Fruit fly (Drosophila melanogaster) whole organism, embryonic: ENCODE data around the gene Gnf1.
A peak's percentile ranks its signal among the peaks of the same experiment; 100 is the strongest.

ENCODE experiments used
- BtbVII ChIP-seq: fragments of 200-800 bp; sonication (Bioruptor generic); optimal IDR thresholded peaks from 3 replicates; lab custom pipeline; 2017; ENCODE audit warnings: missing biosample characterization, mild to moderate bottlenecking, missing genetic modification characterization
- CG10147 ChIP-seq: fragments of 200-800 bp; sonication (Bioruptor generic); optimal IDR thresholded peaks from 2 replicates; lab custom pipeline; 2019; ENCODE audit warnings: missing biosample characterization, mild to moderate bottlenecking, missing genetic modification characterization, moderate library complexity
- CG1024 ChIP-seq: fragments of 200-800 bp; sonication (Bioruptor generic); IDR thresholded peaks from 2 replicates; pipeline ENCODE4 v1.3.6; 2022; ENCODE audit warnings: missing biosample characterization, missing genetic modification characterization
- CG10321 ChIP-seq: fragments of 200-800 bp; sonication (Bioruptor generic); IDR thresholded peaks from 2 replicates; pipeline ENCODE4 v1.3.6; 2022; ENCODE audit warnings: missing biosample characterization, missing genetic modification characterization
- CG10462 ChIP-seq: fragments of 200-800 bp; sonication (Bioruptor generic); optimal IDR thresholded peaks from 2 replicates; lab custom pipeline; 2016; ENCODE audit warnings: missing biosample characterization, missing genetic modification characterization
- CG11085 ChIP-seq: fragments of 200-800 bp; sonication (Bioruptor generic); IDR thresholded peaks from 2 replicates; pipeline ENCODE4 v1.3.6; 2022; ENCODE audit warnings: missing biosample characterization, missing genetic modification characterization
- CG11695 ChIP-seq: fragments of 200-800 bp; sonication (Bioruptor generic); IDR thresholded peaks from 3 replicates; pipeline ENCODE4 v1.3.6; 2022; ENCODE audit warnings: missing biosample characterization, missing genetic modification characterization
- CG12391 ChIP-seq: fragments of 200-800 bp; sonication (Bioruptor generic); optimal IDR thresholded peaks from 3 replicates; lab custom pipeline; 2018; ENCODE audit warnings: missing biosample characterization, mild to moderate bottlenecking, missing genetic modification characterization, moderate library complexity
- CG12659 ChIP-seq: fragments of 200-800 bp; sonication (Bioruptor generic); optimal IDR thresholded peaks from 3 replicates; lab custom pipeline; 2017; ENCODE audit warnings: mild to moderate bottlenecking, missing biosample characterization, missing genetic modification reagents, missing genetic modification characterization
- CG15696 ChIP-seq: fragments of 200-800 bp; sonication (Bioruptor generic); optimal IDR thresholded peaks from 2 replicates; lab custom pipeline; 2019; ENCODE audit warnings: missing biosample characterization, mild to moderate bottlenecking, missing genetic modification characterization, moderate library complexity
- CG2199 ChIP-seq: fragments of 200-800 bp; sonication (Bioruptor generic); IDR thresholded peaks from 3 replicates; pipeline ENCODE4 v1.3.6; 2022; ENCODE audit warnings: missing biosample characterization, missing genetic modification characterization
- CG30403 ChIP-seq: fragments of 200-800 bp; sonication (Bioruptor generic); optimal IDR thresholded peaks from 3 replicates; lab custom pipeline; 2016; ENCODE audit warnings: missing biosample characterization, missing genetic modification characterization
- CG32532 ChIP-seq: fragments of 200-800 bp; sonication (Bioruptor generic); IDR thresholded peaks from 2 replicates; pipeline ENCODE4 v1.3.6; 2022; ENCODE audit warnings: missing biosample characterization, missing genetic modification characterization
- CG4730 ChIP-seq: fragments of 200-800 bp; sonication (Bioruptor generic); IDR thresholded peaks from 2 replicates; pipeline ENCODE4 v1.3.6; 2022; ENCODE audit warnings: missing biosample characterization, missing genetic modification characterization
- CG4820 ChIP-seq: fragments of 200-800 bp; sonication (Bioruptor generic); optimal IDR thresholded peaks from 3 replicates; lab custom pipeline; 2016; ENCODE audit warnings: missing biosample characterization, missing genetic modification characterization
- CG4854 ChIP-seq: fragments of 200-800 bp; sonication (Bioruptor generic); optimal IDR thresholded peaks from 2 replicates; lab custom pipeline; 2016; ENCODE audit warnings: missing biosample characterization, missing genetic modification characterization, inconsistent platforms
- CG6854 ChIP-seq: fragments of 200-800 bp; sonication (Bioruptor generic); optimal IDR thresholded peaks from 3 replicates; lab custom pipeline; 2017; ENCODE audit warnings: missing biosample characterization, mild to moderate bottlenecking, missing genetic modification characterization
- CG7357 ChIP-seq: fragments of 200-800 bp; sonication (Bioruptor generic); IDR thresholded peaks from 3 replicates; pipeline ENCODE4 v1.3.6; 2022; ENCODE audit warnings: missing biosample characterization, missing genetic modification characterization
- CG7963 ChIP-seq: fragments of 200-800 bp; sonication (Bioruptor generic); IDR thresholded peaks from 3 replicates; pipeline ENCODE4 v1.3.6; 2022; ENCODE audit warnings: missing biosample characterization, missing genetic modification characterization; ENCODE audit not compliant: partially characterized antibody
- CG8478 ChIP-seq: fragments of >200 bp; optimal IDR thresholded peaks from 2 replicates; lab custom pipeline; 2018
- Dip3 ChIP-seq: fragments of 200-800 bp; sonication (Bioruptor generic); optimal IDR thresholded peaks from 3 replicates; lab custom pipeline; 2016; ENCODE audit warnings: missing biosample characterization, missing genetic modification characterization
- Dref ChIP-seq: fragments of 200-800 bp; sonication (Bioruptor generic); IDR thresholded peaks from 2 replicates; pipeline ENCODE4 v1.3.6; 2022; ENCODE audit warnings: missing biosample characterization, missing genetic modification characterization
- Drgx ChIP-seq: fragments of 200-800 bp; sonication (Bioruptor generic); IDR thresholded peaks from 2 replicates; pipeline ENCODE4 v1.3.6; 2022; ENCODE audit warnings: missing biosample characterization, missing genetic modification characterization
- H15 ChIP-seq: fragments of 200-800 bp; sonication (Bioruptor generic); IDR thresholded peaks from 3 replicates; pipeline ENCODE4 v1.3.6; 2022; ENCODE audit warnings: missing biosample characterization, missing genetic modification characterization
- Hr51 ChIP-seq, 2 experiments: fragments of 200-800 bp; sonication (Bioruptor generic); optimal IDR thresholded peaks; 2 replicates in 1 of 2; 3 replicates in 1 of 2; lab custom pipeline; 2016 to 2018; ENCODE audit warnings: missing biosample characterization in 2 of 2, missing genetic modification characterization in 2 of 2, mild to moderate bottlenecking in 1 of 2, moderate library complexity in 1 of 2
- Lhr ChIP-seq: fragments of 200-800 bp; sonication (Bioruptor generic); optimal IDR thresholded peaks from 3 replicates; lab custom pipeline; 2017; ENCODE audit warnings: mild to moderate bottlenecking, missing biosample characterization, missing genetic modification reagents, missing genetic modification characterization
- Max ChIP-seq: fragments of 200-800 bp; sonication (Bioruptor generic); optimal IDR thresholded peaks from 2 replicates; lab custom pipeline; 2016; ENCODE audit warnings: missing biosample characterization, mild to moderate bottlenecking, missing genetic modification characterization
- PHDP ChIP-seq: fragments of 200-800 bp; sonication (Bioruptor generic); optimal IDR thresholded peaks from 3 replicates; lab custom pipeline; 2018; ENCODE audit warnings: missing biosample characterization, mild to moderate bottlenecking, missing genetic modification characterization, moderate library complexity
- Stat92E ChIP-seq, 3 experiments: fragments of >200 bp in 2 of 3; fragments of 200-800 bp in 1 of 3; sonication (Bioruptor generic) in 1 of 3; optimal IDR thresholded peaks; 2 replicates each; lab custom pipeline; 2017 to 2019; ENCODE audit warnings: missing biosample characterization in 3 of 3, missing genetic modification characterization in 3 of 3, mild to moderate bottlenecking in 1 of 3, moderate library complexity in 1 of 3
- Xrp1 ChIP-seq: fragments of 200-800 bp; sonication (Bioruptor generic); IDR thresholded peaks from 2 replicates; pipeline ENCODE4 v1.3.6; 2022; ENCODE audit warnings: missing biosample characterization, missing genetic modification characterization
- abd-A ChIP-seq: fragments of 200-800 bp; sonication (Bioruptor generic); optimal IDR thresholded peaks from 3 replicates; lab custom pipeline; 2019; ENCODE audit warnings: missing biosample characterization, mild to moderate bottlenecking, missing genetic modification characterization, moderate library complexity
- al ChIP-seq: fragments of 200-800 bp; sonication (Bioruptor generic); IDR thresholded peaks from 2 replicates; pipeline ENCODE4 v1.3.6; 2022; ENCODE audit warnings: missing biosample characterization, missing genetic modification characterization
- bsh ChIP-seq, 2 experiments: fragments of 200-800 bp; sonication (Bioruptor generic); optimal IDR thresholded peaks; 2 replicates each; lab custom pipeline; 2017 to 2018; ENCODE audit warnings: mild to moderate bottlenecking in 2 of 2, missing biosample characterization in 2 of 2, missing genetic modification characterization in 2 of 2, moderate library complexity in 1 of 2
- cas ChIP-seq: fragments of 200-800 bp; sonication (Bioruptor generic); IDR thresholded peaks from 2 replicates; pipeline ENCODE4 v1.3.6; 2022; ENCODE audit warnings: missing biosample characterization, missing genetic modification characterization
- crp ChIP-seq, 2 experiments: fragments of 200-800 bp; sonication (Bioruptor generic); optimal IDR thresholded peaks; 2 replicates in 1 of 2; 3 replicates in 1 of 2; lab custom pipeline; 2017; ENCODE audit warnings: missing biosample characterization in 2 of 2, missing genetic modification characterization in 2 of 2, mild to moderate bottlenecking in 1 of 2, moderate library complexity in 1 of 2
- dan ChIP-seq: fragments of 200-800 bp; sonication (Bioruptor generic); IDR thresholded peaks from 2 replicates; pipeline ENCODE4 v1.3.6; 2022; ENCODE audit warnings: missing biosample characterization, missing genetic modification characterization
- exex ChIP-seq: fragments of 200-800 bp; sonication (Bioruptor generic); optimal IDR thresholded peaks from 4 replicates; lab custom pipeline; 2018; ENCODE audit warnings: missing biosample characterization, mild to moderate bottlenecking, missing genetic modification characterization, moderate library complexity
- fru ChIP-seq: fragments of >200 bp; optimal IDR thresholded peaks from 2 replicates; lab custom pipeline; 2017
- hbn ChIP-seq: fragments of 200-800 bp; sonication (Bioruptor generic); IDR thresholded peaks from 2 replicates; pipeline ENCODE4 v1.3.6; 2022; ENCODE audit warnings: missing biosample characterization, missing genetic modification characterization; ENCODE audit not compliant: partially characterized antibody
- kah ChIP-seq: fragments of 200-800 bp; sonication (Bioruptor generic); optimal IDR thresholded peaks from 2 replicates; lab custom pipeline; 2018; ENCODE audit warnings: missing biosample characterization, mild to moderate bottlenecking, missing genetic modification characterization
- lilli ChIP-seq: fragments of 200-800 bp; sonication (Bioruptor generic); optimal IDR thresholded peaks from 3 replicates; lab custom pipeline; 2016; ENCODE audit warnings: missing biosample characterization, missing genetic modification characterization
- luna ChIP-seq: fragments of 200-800 bp; sonication (Bioruptor generic); optimal IDR thresholded peaks from 2 replicates; lab custom pipeline; 2016; ENCODE audit warnings: missing biosample characterization, missing genetic modification characterization
- mam ChIP-seq: fragments of 200-800 bp; sonication (Bioruptor generic); optimal IDR thresholded peaks from 3 replicates; lab custom pipeline; 2016; ENCODE audit warnings: missing biosample characterization, missing genetic modification characterization
- pb ChIP-seq: fragments of 200-800 bp; sonication (Bioruptor generic); optimal IDR thresholded peaks from 3 replicates; lab custom pipeline; 2016; ENCODE audit warnings: missing biosample characterization, missing genetic modification characterization
- sob ChIP-seq: fragments of 200-800 bp; sonication (Bioruptor generic); IDR thresholded peaks from 2 replicates; pipeline ENCODE4 v1.3.6; 2022; ENCODE audit warnings: missing biosample characterization, missing genetic modification characterization
- tin ChIP-seq: fragments of 200-800 bp; sonication (Bioruptor generic); optimal IDR thresholded peaks from 3 replicates; lab custom pipeline; 2016; ENCODE audit warnings: missing biosample characterization, missing genetic modification characterization
- tio ChIP-seq: fragments of 200-800 bp; sonication (Bioruptor generic); optimal IDR thresholded peaks from 2 replicates; lab custom pipeline; 2017; ENCODE audit warnings: missing biosample characterization, missing genetic modification characterization, inconsistent platforms
- ttk ChIP-seq: fragments of 200-800 bp; sonication (Bioruptor generic); IDR thresholded peaks from 2 replicates; pipeline ENCODE4 v2.1.2; 2022; ENCODE audit warnings: missing biosample characterization, missing genetic modification characterization
- vnd ChIP-seq: fragments of 200-800 bp; sonication (Bioruptor generic); IDR thresholded peaks from 3 replicates; pipeline ENCODE4 v1.3.6; 2022; ENCODE audit warnings: missing biosample characterization, missing genetic modification characterization; ENCODE audit not compliant: partially characterized antibody
- z ChIP-seq: fragments of 200-800 bp; sonication (Bioruptor generic); IDR thresholded peaks from 3 replicates; pipeline ENCODE4 v1.3.6; 2022; ENCODE audit warnings: missing biosample characterization, missing genetic modification characterization
- zen2 ChIP-seq: fragments of 200-800 bp; sonication (Bioruptor generic); IDR thresholded peaks from 3 replicates; pipeline ENCODE4 v1.3.6; 2022; ENCODE audit warnings: missing biosample characterization, missing genetic modification characterization; ENCODE audit not compliant: partially characterized antibody
- zf30C ChIP-seq: fragments of 200-800 bp; sonication (Bioruptor generic); optimal IDR thresholded peaks from 3 replicates; lab custom pipeline; 2018; ENCODE audit warnings: missing biosample characterization, mild to moderate bottlenecking, missing genetic modification characterization

The Gnf1 gene

DNA sequence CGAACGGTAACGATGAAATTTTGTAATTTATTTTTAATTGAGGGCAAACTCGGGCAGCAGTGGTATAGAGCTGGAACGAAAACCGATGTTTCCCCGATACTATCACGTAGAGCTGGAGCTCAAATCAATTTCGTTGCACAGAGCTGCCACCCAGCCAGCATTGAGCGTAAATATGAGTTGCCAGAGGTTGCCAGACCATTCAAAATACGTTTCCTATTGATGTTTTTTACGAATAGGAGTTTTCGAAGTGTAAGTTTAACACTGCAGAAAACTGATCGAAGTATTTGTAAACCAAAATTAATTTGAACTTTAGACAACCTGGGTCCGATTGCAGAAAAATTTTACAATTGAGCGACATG lies 46.1 kb downstream of the Gnf1 start, which contains the start of gene Ubc6 (continued):
- no peak for TF ChIP-seq Drgx (GFP tag; lab: Robert Waterston, UW)
- no peak for TF ChIP-seq CG10321 (GFP tag; lab: Robert Waterston, UW)
- TF ChIP-seq CG2199, result no peak
- no peak for TF ChIP-seq zen2
- TF ChIP-seq CG30403 (GFP tag; lab: Kevin White, UChicago), result peak; percentile 79
- TF ChIP-seq CG11085, result no peak
- peak; percentile 72 for TF ChIP-seq Dip3
- peak; percentile 46 for TF ChIP-seq CG4854
- peak; percentile 74 for TF ChIP-seq lilli (GFP tag; lab: Kevin White, UChicago)
- no peak for TF ChIP-seq CG6854
- no peak for TF ChIP-seq dan (GFP tag; lab: Robert Waterston, UW)
- peak; percentile 90 for TF ChIP-seq CG12659 (GFP tag; lab: Kevin White, UChicago)
- TF ChIP-seq CG1024 (GFP tag; lab: Robert Waterston, UW), result no peak
- peak; percentile 22 for TF ChIP-seq BtbVII (GFP tag; lab: Kevin White, UChicago)
- TF ChIP-seq PHDP (tag; lab: Kevin White, UChicago), result peak; percentile 13
- TF ChIP-seq tio, result peak; percentile 50
- TF ChIP-seq CG15696, result peak; percentile 23
- peak; percentile 85 for TF ChIP-seq mam
- TF ChIP-seq H15 (GFP tag; lab: Robert Waterston, UW), result no peak
- TF ChIP-seq CG7963, result no peak
- peak; percentile 43 to 73 for TF ChIP-seq Hr51 (GFP tag; optimal IDR thresholded peaks at IDR 0.05; lab: Kevin White, UChicago)
- TF ChIP-seq CG4820, result peak; percentile 48
- peak; percentile 85 for TF ChIP-seq zf30C (GFP tag; lab: Kevin White, UChicago)
- TF ChIP-seq ttk, result no peak
- TF ChIP-seq CG10462 (GFP tag; lab: Kevin White, UChicago), result peak; percentile 48
- peak; percentile 67 for TF ChIP-seq Max
- no peak for TF ChIP-seq CG7357
- TF ChIP-seq z, result no peak
- TF ChIP-seq sob (GFP tag; lab: Robert Waterston, UW), result no peak
- no peak for TF ChIP-seq CG4730 (GFP tag; lab: Robert Waterston, UW)
- peak; percentile 65 for TF ChIP-seq pb
- TF ChIP-seq kah (GFP tag; lab: Kevin White, UChicago), result no peak
- no peak for TF ChIP-seq Dref (GFP tag; lab: Robert Waterston, UW)
- TF ChIP-seq CG10147, result no peak
- peak in 1 of 2 experiments; percentile 31 for TF ChIP-seq crp (GFP tag; optimal IDR thresholded peaks at IDR 0.05; lab: Kevin White, UChicago)
- TF ChIP-seq al, result no peak
- peak; percentile 26 for TF ChIP-seq luna (GFP tag; lab: Kevin White, UChicago)
- no peak for TF ChIP-seq fru (lab: Kevin White, UChicago)
- no peak for TF ChIP-seq hbn (GFP tag; lab: Robert Waterston, UW)
- peak in 1 of 2 experiments; percentile 53 for TF ChIP-seq bsh (GFP tag; optimal IDR thresholded peaks at IDR 0.05; lab: Kevin White, UChicago)
- TF ChIP-seq abd-A, result peak; percentile 55
- no peak for TF ChIP-seq Xrp1 (GFP tag; lab: Robert Waterston, UW)
- TF ChIP-seq CG12391 (tag; lab: Kevin White, UChicago), result peak; percentile 75
- TF ChIP-seq cas (GFP tag; lab: Robert Waterston, UW), result no peak
- peak; percentile 62 for TF ChIP-seq exex (tag; lab: Kevin White, UChicago)
- peak; percentile 99 for TF ChIP-seq Lhr (GFP tag; lab: Kevin White, UChicago)
- TF ChIP-seq CG32532, result no peak
- TF ChIP-seq CG8478, result no peak
- no peak for TF ChIP-seq CG11695 (GFP tag; lab: Robert Waterston, UW)
- TF ChIP-seq tin (GFP tag; lab: Kevin White, UChicago), result peak; percentile 76
- no peak for TF ChIP-seq vnd (GFP tag; lab: Robert Waterston, UW)
- TF ChIP-seq Stat92E (GFP tag; optimal IDR thresholded peaks at IDR 0.05; lab: Kevin White, UChicago), result no peak
